Worm (Caenorhabditis elegans): ENCODE results near the gene srap-1.

srap-1 gene

DNA sequence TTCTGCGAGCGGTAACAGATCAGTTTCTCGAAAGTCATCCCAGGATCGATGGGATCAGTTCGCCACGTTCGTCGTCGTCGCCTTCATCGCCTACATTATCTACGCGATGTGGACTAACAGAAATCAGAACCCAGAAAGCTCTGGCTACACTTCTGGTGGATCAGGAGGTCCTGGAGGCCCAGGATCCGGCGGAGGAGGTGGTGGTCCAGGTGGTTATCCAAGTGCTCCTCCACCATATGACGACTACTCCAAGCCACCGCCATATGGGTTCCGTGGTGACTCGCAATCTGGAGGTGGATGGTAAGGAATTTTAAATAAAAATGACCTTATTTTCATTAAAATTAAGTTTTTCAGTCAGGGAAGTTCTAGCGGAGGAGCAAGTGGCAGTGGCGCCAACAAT, 37.2 kb downstream of the srap-1 start:
- TF ChIP-seq zip-8 (tag; optimal IDR thresholded peaks at IDR 0.05) (no peak), hlh-1 (tag; optimal IDR thresholded peaks at IDR 0.05) (no peak), ceh-39 (tag; optimal IDR thresholded peaks at IDR 0.05) (no peak), bed-3 (GFP tag; optimal IDR thresholded peaks at IDR 0.05) (no peak), blmp-1 (tag; optimal IDR thresholded peaks at IDR 0.05) (no peak), sptf-1 (tag; optimal IDR thresholded peaks at IDR 0.05) (no peak), unc-62 (GFP tag; optimal IDR thresholded peaks at IDR 0.05) (no peak), flh-1 (GFP tag; optimal IDR thresholded peaks at IDR 0.05) (no peak)

DNA sequence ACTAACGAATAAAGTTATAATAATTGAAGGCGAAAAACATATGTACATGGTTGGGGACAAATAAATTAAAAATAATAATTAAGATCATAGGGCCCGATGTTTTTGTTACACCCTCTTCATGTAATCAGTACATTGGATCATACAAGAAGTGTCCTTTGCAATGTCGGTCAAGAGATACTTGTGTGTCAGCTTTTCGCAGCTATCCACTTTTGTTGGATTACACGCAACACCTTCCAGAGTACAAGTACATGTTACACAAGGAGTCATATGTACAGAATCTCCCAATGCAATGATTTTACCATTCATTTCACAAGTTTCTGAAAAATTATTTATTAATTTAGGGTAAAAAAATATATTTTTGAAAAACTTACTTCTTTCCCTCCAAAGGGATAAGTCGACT, 37.9 kb downstream of the srap-1 start:
- TF ChIP-seq flh-1 (GFP tag; optimal IDR thresholded peaks at IDR 0.05), result no peak
- no peak for TF ChIP-seq nhr-237 (tag; optimal IDR thresholded peaks at IDR 0.05)
- no peak for TF ChIP-seq lsy-2 (tag; optimal IDR thresholded peaks at IDR 0.05)
- no peak for TF ChIP-seq elt-3 (tag; optimal IDR thresholded peaks at IDR 0.05)
- no peak for TF ChIP-seq M03D4.4 (tag; optimal IDR thresholded peaks at IDR 0.05)
- TF ChIP-seq unc-120 (tag; optimal IDR thresholded peaks at IDR 0.05; ENCODE audit: poor library complexity, severe bottlenecking), result no peak
- TF ChIP-seq blmp-1 (tag; optimal IDR thresholded peaks at IDR 0.05), result no peak
- TF ChIP-seq snpc-4 (tag; optimal IDR thresholded peaks at IDR 0.05), result no peak
- no peak for TF ChIP-seq tbx-8 (GFP tag; optimal IDR thresholded peaks at IDR 0.05)
- no peak for TF ChIP-seq ceh-83 (GFP tag; optimal IDR thresholded peaks at IDR 0.05)
- no peak for TF ChIP-seq mls-2 (tag; optimal IDR thresholded peaks at IDR 0.05)
- no peak for TF ChIP-seq unc-39 (tag; optimal IDR thresholded peaks at IDR 0.05)
- no peak for TF ChIP-seq zip-8 (tag; optimal IDR thresholded peaks at IDR 0.05)

DNA sequence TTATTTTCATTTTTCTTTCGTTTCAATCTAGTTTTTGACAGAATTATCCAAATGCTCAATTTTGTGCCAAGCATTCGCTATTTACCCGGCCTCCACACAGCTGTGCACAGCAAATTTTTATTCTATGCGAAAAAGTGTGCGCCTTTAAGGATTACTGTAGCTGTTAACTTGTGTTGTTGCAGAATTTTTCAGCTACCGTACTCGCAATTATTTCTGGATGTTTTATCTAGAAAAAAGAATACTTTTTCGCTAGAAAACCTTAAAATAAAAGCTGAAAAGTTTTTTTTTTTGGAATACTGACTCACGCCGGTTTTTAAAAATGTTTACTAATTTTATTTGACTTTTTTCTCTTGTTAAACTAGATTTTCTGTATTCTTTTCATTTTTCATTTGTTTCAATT, 38.5 kb downstream of the srap-1 start:
- TF ChIP-seq unc-39 (tag; optimal IDR thresholded peaks at IDR 0.05) (no peak), mab-5 (tag; optimal IDR thresholded peaks at IDR 0.05) (no peak), unc-62 (GFP tag; optimal IDR thresholded peaks at IDR 0.05) (no peak), lin-32 (GFP tag; optimal IDR thresholded peaks at IDR 0.05) (no peak), ztf-11 (tag; optimal IDR thresholded peaks at IDR 0.05) (no peak), hlh-1 (tag; optimal IDR thresholded peaks at IDR 0.05) (no peak)

DNA sequence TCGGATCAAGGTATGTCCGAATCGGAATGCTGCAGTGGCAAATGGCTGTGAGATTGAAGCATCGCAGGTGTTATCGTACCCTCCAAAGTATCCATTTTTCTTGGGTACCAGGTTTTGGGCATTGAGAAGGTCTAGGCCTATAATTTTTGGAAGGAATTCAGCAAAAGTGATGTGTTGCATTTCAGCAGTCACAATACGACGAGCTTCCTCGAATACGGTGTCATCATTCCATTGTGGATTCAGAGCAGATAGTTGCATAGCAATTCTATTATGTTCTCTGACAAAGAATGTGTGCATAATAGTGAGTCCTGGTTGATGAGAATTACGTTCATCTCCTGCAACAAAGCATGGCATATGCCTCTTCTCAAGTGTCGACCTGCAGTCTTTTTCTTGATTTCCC, 39.9 kb downstream of the srap-1 start:
- TF ChIP-seq unc-39 (tag; optimal IDR thresholded peaks at IDR 0.05) (no peak), M03D4.4 (tag; optimal IDR thresholded peaks at IDR 0.05) (no peak)

DNA sequence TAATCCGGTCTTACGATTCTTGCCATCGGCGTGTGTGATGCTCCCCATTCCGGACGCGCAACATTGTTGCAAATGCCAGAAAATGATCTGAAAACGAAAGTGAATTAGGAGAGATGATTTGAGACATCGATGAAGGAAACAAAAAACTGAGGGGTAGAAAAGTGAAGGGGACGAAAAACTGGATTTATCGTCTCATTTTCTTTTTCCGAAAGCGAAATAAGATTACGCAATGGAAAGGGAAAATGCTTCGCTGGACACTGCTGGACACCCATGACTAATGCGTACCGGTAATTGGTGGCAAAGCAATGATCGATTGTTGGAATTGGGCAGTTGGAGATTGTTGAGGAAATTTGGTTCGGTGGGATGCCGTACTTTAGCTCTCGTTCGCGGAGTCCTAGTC, 43.5 kb downstream of the srap-1 start:
- TF ChIP-seq nhr-76 (tag; optimal IDR thresholded peaks at IDR 0.05) (no peak), blmp-1 (tag; optimal IDR thresholded peaks at IDR 0.05) (peak; percentile 73)

DNA sequence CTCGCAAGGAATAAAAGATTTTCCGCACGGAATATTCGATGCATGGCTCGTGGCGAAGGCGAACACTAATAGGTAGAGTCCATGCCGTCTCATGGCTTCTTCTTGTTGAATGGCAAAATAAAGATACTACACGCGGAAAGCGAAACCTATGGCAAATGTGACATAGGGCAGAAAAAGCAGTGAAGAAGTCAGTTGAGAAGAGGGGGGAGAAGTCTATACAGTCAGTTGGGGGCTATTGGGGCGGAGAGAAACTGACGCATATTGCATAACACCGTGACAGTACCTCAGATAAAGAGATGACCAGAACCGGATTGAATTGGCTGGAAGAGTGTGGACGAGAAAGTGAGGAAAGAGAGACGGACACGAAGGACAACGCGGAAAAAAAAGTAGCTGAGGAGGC, 44.4 kb downstream of the srap-1 start, which contains the start of gene T06D8.10:
TSS of gene T06D8.10 (minus strand) at position 101 of the 400 bp plus-strand sequence.
- TF ChIP-seq ham-2 (GFP tag; optimal IDR thresholded peaks at IDR 0.05), result no peak
- no peak for TF ChIP-seq sptf-1 (tag; optimal IDR thresholded peaks at IDR 0.05)
- TF ChIP-seq ceh-43 (GFP tag; optimal IDR thresholded peaks at IDR 0.05), result no peak
- no peak for TF ChIP-seq snpc-4 (tag; optimal IDR thresholded peaks at IDR 0.05)
- TF ChIP-seq nhr-237 (tag; optimal IDR thresholded peaks at IDR 0.05), result no peak
- no peak for TF ChIP-seq unc-120 (tag; optimal IDR thresholded peaks at IDR 0.05; ENCODE audit: poor library complexity, severe bottlenecking)
- TF ChIP-seq flh-1 (GFP tag; optimal IDR thresholded peaks at IDR 0.05), result no peak
- TF ChIP-seq elt-3 (tag; optimal IDR thresholded peaks at IDR 0.05), result no peak
- no peak for TF ChIP-seq hlh-1 (tag; optimal IDR thresholded peaks at IDR 0.05)
- TF ChIP-seq ceh-83 (GFP tag; optimal IDR thresholded peaks at IDR 0.05), result no peak
- no peak for TF ChIP-seq unc-39 (tag; optimal IDR thresholded peaks at IDR 0.05)
- TF ChIP-seq pha-4 (tag; optimal IDR thresholded peaks at IDR 0.05), result no peak
- no peak for TF ChIP-seq zip-8 (tag; optimal IDR thresholded peaks at IDR 0.05)
- no peak for TF ChIP-seq bed-3 (GFP tag; optimal IDR thresholded peaks at IDR 0.05)

DNA sequence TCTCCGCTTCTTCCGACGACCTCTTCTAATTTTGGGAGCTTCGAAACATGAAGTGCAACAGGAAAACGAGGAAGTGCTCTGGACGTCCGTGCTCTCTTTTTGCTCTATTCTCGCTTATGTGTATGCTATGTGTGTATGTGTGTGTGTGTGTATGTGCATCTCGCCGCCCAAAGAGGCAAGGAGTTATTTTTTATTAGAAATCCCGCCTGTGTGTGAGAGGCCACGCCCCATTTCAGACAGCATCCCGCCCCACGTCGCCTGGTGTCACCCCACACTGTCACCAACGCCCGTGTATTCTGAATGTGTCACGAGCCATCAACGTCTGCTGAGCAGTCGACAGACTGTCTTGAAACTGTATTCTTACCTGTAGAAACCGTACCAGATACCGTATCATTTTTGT, 52.5 kb downstream of the srap-1 start, which contains the start of gene T05B9.2:
TSS of gene T05B9.2 (plus strand) at position 301 of the 400 bp plus-strand sequence.
- TF ChIP-seq lsy-2 (tag; optimal IDR thresholded peaks at IDR 0.05), result no peak
- no peak for TF ChIP-seq mls-2 (tag; optimal IDR thresholded peaks at IDR 0.05)
- no peak for TF ChIP-seq elt-1 (tag; optimal IDR thresholded peaks at IDR 0.05; ENCODE audit: borderline replicate concordance, insufficient read depth)
- no peak for TF ChIP-seq nhr-12 (tag; optimal IDR thresholded peaks at IDR 0.05)

Measured in whole organism, mixed stage, embryonic.